Worm (Caenorhabditis elegans): Measurements from ENCODE around the gene ran-1.

Gene ran-1

DNA sequence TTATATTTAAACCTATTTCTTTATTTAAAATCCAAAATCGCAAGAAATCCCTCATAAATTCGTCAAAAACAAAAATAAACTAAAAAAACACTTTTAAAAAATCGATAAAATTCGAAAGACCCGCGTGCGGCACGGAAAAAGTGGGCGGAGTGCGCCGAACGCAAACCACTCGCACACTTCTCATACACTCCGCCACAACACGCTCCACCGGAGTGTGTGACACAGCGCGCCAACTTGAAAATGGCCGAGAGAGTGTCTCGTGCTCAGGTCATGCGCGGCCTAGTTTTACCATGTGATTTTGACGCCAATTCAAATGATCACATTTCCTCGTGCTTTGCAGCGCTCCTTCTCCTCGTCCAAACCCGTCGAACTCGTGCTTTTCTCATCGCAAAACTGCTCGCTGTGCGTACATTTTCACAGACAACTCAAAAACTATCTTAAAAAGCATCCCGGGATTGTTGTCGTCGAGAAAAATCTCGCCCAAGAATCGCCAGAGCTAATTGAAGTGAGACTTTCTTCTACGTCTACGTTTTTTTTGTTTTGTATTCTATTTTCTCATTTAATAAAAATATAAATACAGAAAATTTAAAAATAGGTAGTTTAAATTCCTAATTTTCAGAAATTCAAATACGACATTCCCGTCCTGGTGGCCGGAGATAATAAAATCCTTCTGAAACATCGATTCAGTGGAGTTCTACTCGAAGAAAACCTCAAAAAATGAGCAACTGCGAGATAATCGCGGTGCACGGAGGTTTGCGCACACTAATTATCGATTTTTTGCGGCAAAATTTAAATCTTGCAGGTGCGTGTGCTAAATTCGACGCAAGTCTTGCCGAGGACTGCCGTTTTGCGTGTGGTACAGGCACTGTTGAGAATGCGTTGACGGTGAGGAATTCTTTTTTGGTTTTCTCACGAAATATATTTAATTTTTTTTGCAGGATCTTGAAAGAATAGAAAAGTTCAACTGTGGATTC is 11.8 kb upstream of the ran-1 start, which contains the start of gene tasp-1 (continued):
- peak; percentile 100 for TF ChIP-seq dpl-1 (GFP tag; optimal IDR thresholded peaks at IDR 0.05)
- TF ChIP-seq lin-15B (tag; optimal IDR thresholded peaks at IDR 0.05), result peak; percentile 100
- TF ChIP-seq ceh-82 (tag; optimal IDR thresholded peaks at IDR 0.05), result peak; percentile 100
- peak; percentile 80 for TF ChIP-seq F16B12.6 (tag; optimal IDR thresholded peaks at IDR 0.05)
- TF ChIP-seq vab-15 (tag; optimal IDR thresholded peaks at IDR 0.05), result peak; percentile 100
- TF ChIP-seq ztf-4 (tag; optimal IDR thresholded peaks at IDR 0.05), result peak; percentile 100
- peak; percentile 100 for TF ChIP-seq sox-4 (tag; optimal IDR thresholded peaks at IDR 0.05)
- peak; percentile 100 for TF ChIP-seq unc-98 (GFP tag; IDR thresholded peaks at IDR 0.05)
- peak; percentile 97 for TF ChIP-seq elt-2 (tag; optimal IDR thresholded peaks at IDR 0.05)
- TF ChIP-seq nhr-85 (tag), result peak; percentile 100
- peak; percentile 100 for TF ChIP-seq rnt-1 (tag; optimal IDR thresholded peaks at IDR 0.05)
- peak; percentile 91 for TF ChIP-seq ces-1 (GFP tag; optimal IDR thresholded peaks at IDR 0.05)
- TF ChIP-seq dsc-1 (tag; optimal IDR thresholded peaks at IDR 0.05), result peak; percentile 100
- peak; percentile 98 for TF ChIP-seq aha-1 (tag; optimal IDR thresholded peaks at IDR 0.05)
- TF ChIP-seq nhr-19 (GFP tag; conservative IDR thresholded peaks at IDR 0.05), result peak; percentile 100
- peak; percentile 89; the same call in 1 of the 2 replicates for TF ChIP-seq ets-5 (GFP tag; IDR thresholded peaks at IDR 0.05)
- TF ChIP-seq ztf-11 (tag; optimal IDR thresholded peaks at IDR 0.05), result peak in 1 of 2 experiments; percentile 100
- TF ChIP-seq fkh-10 (GFP tag; optimal IDR thresholded peaks at IDR 0.05), result peak; percentile 100
- TF ChIP-seq efl-3 (GFP tag; optimal IDR thresholded peaks at IDR 0.05), result peak; percentile 81
- TF ChIP-seq nhr-12 (tag; optimal IDR thresholded peaks at IDR 0.05), result peak; percentile 76
- TF ChIP-seq zag-1 (tag; optimal IDR thresholded peaks at IDR 0.05), result peak; percentile 96
- TF ChIP-seq irx-1 (tag; optimal IDR thresholded peaks at IDR 0.05), result peak; percentile 100
- TF ChIP-seq zip-4 (GFP tag; optimal IDR thresholded peaks at IDR 0.05), result peak; percentile 98
- peak; percentile 100 for TF ChIP-seq C16A3.4 (tag; optimal IDR thresholded peaks at IDR 0.05)
- peak; percentile 100 for TF ChIP-seq efl-1 (optimal IDR thresholded peaks at IDR 0.05)
- TF ChIP-seq efl-1 (GFP tag; optimal IDR thresholded peaks at IDR 0.05 in 1 of 2), result peak; percentile 99 to 100
- peak; percentile 84 for TF ChIP-seq ceh-90 (tag; optimal IDR thresholded peaks at IDR 0.05)
- peak; percentile 100 for TF ChIP-seq fkh-8 (tag; optimal IDR thresholded peaks at IDR 0.05)
- peak; percentile 95 for TF ChIP-seq Y116A8C.19 (tag; optimal IDR thresholded peaks at IDR 0.05; ENCODE audit: borderline replicate concordance)
- TF ChIP-seq alr-1 (tag; optimal IDR thresholded peaks at IDR 0.05; ENCODE audit: borderline replicate concordance), result no peak
- TF ChIP-seq pag-3 (tag; optimal IDR thresholded peaks at IDR 0.05; ENCODE audit: borderline replicate concordance, insufficient read depth), result peak; percentile 1
- TF ChIP-seq nhr-84 (tag; optimal IDR thresholded peaks at IDR 0.05), result peak; percentile 90
- peak; percentile 100 for TF ChIP-seq nhr-77 (tag; optimal IDR thresholded peaks at IDR 0.05)
- peak; percentile 57 for TF ChIP-seq nhr-28 (tag; optimal IDR thresholded peaks at IDR 0.05)
- peak; percentile 100 for TF ChIP-seq unc-130 (tag; optimal IDR thresholded peaks at IDR 0.05)
- peak; percentile 96 to 100 for TF ChIP-seq mdl-1 (tag; optimal IDR thresholded peaks at IDR 0.05)
- peak; percentile 93 for TF ChIP-seq snpc-4 (tag; optimal IDR thresholded peaks at IDR 0.05)
- peak; percentile 100 for TF ChIP-seq nhr-47 (tag; optimal IDR thresholded peaks at IDR 0.05)
- no peak for TF ChIP-seq hlh-17 (GFP tag; optimal IDR thresholded peaks at IDR 0.05; ENCODE audit: borderline replicate concordance)
- peak; percentile 100 for TF ChIP-seq isw-1 (GFP tag; IDR thresholded peaks at IDR 0.05)
- peak; percentile 100 for TF ChIP-seq nhr-20 (tag; optimal IDR thresholded peaks at IDR 0.05)
- peak; percentile 99 for TF ChIP-seq fos-1 (tag; optimal IDR thresholded peaks at IDR 0.05)
- peak; percentile 99 for TF ChIP-seq lir-3 (tag; optimal IDR thresholded peaks at IDR 0.05; ENCODE audit: poor library complexity)
- TF ChIP-seq hpl-2 (GFP tag; optimal IDR thresholded peaks at IDR 0.05), result no peak
- peak; percentile 96 for TF ChIP-seq lin-39 (tag; optimal IDR thresholded peaks at IDR 0.05)
- peak; percentile 100 for TF ChIP-seq mab-9 (GFP tag; IDR thresholded peaks at IDR 0.05)
- peak; percentile 100 for TF ChIP-seq nhr-90 (tag; optimal IDR thresholded peaks at IDR 0.05; ENCODE audit: poor library complexity)
- TF ChIP-seq hlh-4 (tag; optimal IDR thresholded peaks at IDR 0.05), result peak; percentile 48
- peak; percentile 100 for TF ChIP-seq nhr-71 (tag; optimal IDR thresholded peaks at IDR 0.05)
